Worm (Caenorhabditis elegans): ENCODE measurements around the gene lurp-3.
A peak's percentile ranks its signal among the peaks of the same experiment; 100 is the strongest.

lurp-3 gene

DNA sequence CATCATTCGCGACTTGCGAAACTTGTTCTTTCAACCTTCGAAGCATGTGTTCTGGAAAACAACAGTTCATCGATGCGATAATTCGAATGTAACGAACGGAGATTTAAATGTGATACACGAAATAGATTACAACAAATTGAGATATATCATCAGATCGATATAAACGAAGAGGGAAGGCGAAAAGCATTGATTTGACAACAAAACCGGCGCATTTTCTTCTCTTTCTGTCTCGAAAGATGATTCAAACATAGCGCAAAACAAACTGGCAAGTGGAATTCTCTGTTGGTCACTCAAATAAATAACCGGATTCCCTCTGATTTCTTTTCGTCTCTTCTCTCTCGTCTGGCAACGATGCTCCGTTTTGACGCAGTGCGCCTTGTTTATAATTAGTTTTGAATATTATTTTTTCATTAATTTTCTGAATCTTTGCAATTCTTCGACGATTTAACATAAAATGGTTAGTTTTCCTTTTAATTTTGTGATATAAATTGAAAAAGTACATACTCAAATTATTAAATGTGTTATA, 41.8 kb downstream of the lurp-3 start, which contains the start of the genes eea-1 and gut-2 (continued):
- TF ChIP-seq lin-39 (tag; optimal IDR thresholded peaks at IDR 0.05) (no peak), swsn-7 (tag; optimal IDR thresholded peaks at IDR 0.05) (peak; percentile 72), dpl-1 (GFP tag; optimal IDR thresholded peaks at IDR 0.05) (peak; percentile 56 to 80 (median 73)), nhr-19 (GFP tag; conservative IDR thresholded peaks at IDR 0.05) (peak; percentile 60), snpc-4 (tag; optimal IDR thresholded peaks at IDR 0.05) (peak; percentile 45), efl-3 (GFP tag; optimal IDR thresholded peaks at IDR 0.05) (no peak), lin-14 (GFP tag; optimal IDR thresholded peaks at IDR 0.05) (peak; percentile 79), C16A3.4 (tag; optimal IDR thresholded peaks at IDR 0.05) (peak; percentile 77), fkh-10 (GFP tag; optimal IDR thresholded peaks at IDR 0.05) (no peak), hpl-2 (GFP tag; optimal IDR thresholded peaks at IDR 0.05) (no peak), F16B12.6 (tag; optimal IDR thresholded peaks at IDR 0.05) (peak; percentile 37), nhr-237 (tag; optimal IDR thresholded peaks at IDR 0.05) (no peak), blmp-1 (tag; optimal IDR thresholded peaks at IDR 0.05) (peak; percentile 85), fkh-4 (tag; optimal IDR thresholded peaks at IDR 0.05; ENCODE audit: borderline replicate concordance) (no peak), mef-2 (tag; optimal IDR thresholded peaks at IDR 0.05) (no peak), tbx-2 (tag; optimal IDR thresholded peaks at IDR 0.05) (peak; percentile 65), irx-1 (tag; optimal IDR thresholded peaks at IDR 0.05) (peak; percentile 37), alr-1 (tag; optimal IDR thresholded peaks at IDR 0.05; ENCODE audit: borderline replicate concordance) (no peak), ceh-90 (tag; optimal IDR thresholded peaks at IDR 0.05) (no peak), vab-15 (tag; optimal IDR thresholded peaks at IDR 0.05) (no peak), nhr-77 (tag; optimal IDR thresholded peaks at IDR 0.05) (peak; percentile 51), nhr-90 (tag; optimal IDR thresholded peaks at IDR 0.05; ENCODE audit: poor library complexity) (peak; percentile 66), nhr-85 (tag) (peak; percentile 92), elt-3 (tag; optimal IDR thresholded peaks at IDR 0.05) (peak in 3 of 6 experiments; percentile 6 to 78 (median 42)), lin-13 (GFP tag; optimal IDR thresholded peaks at IDR 0.05) (peak; percentile 43), nhr-71 (tag; optimal IDR thresholded peaks at IDR 0.05) (peak; percentile 80), rnt-1 (tag; optimal IDR thresholded peaks at IDR 0.05) (peak; percentile 76), lin-35 (GFP tag; optimal IDR thresholded peaks at IDR 0.05) (peak; percentile 63 to 77), nhr-11 (tag; optimal IDR thresholded peaks at IDR 0.05) (no peak), unc-130 (tag; optimal IDR thresholded peaks at IDR 0.05) (peak; percentile 54), hlh-17 (GFP tag; optimal IDR thresholded peaks at IDR 0.05; ENCODE audit: borderline replicate concordance) (no peak)

- TF ChIP-seq nhr-85 (tag), result no peak
- TF ChIP-seq lsy-2 (tag; optimal IDR thresholded peaks at IDR 0.05), result no peak
- TF ChIP-seq hlh-4 (tag; optimal IDR thresholded peaks at IDR 0.05), result no peak
- TF ChIP-seq lin-15B (tag; optimal IDR thresholded peaks at IDR 0.05), result no peak
- no peak for TF ChIP-seq lin-39 (tag; optimal IDR thresholded peaks at IDR 0.05)
- no peak for TF ChIP-seq egl-27 (tag; optimal IDR thresholded peaks at IDR 0.05)
- no peak for TF ChIP-seq ceh-82 (tag; optimal IDR thresholded peaks at IDR 0.05)
- TF ChIP-seq ceh-88 (GFP tag; IDR thresholded peaks at IDR 0.05), result no peak
- TF ChIP-seq skn-1 (tag; optimal IDR thresholded peaks at IDR 0.05), result no peak
These were observed 43.7 kb downstream of the lurp-3 start for ce11 chrV:13499227-13499626.

- TF ChIP-seq vab-15 (tag; optimal IDR thresholded peaks at IDR 0.05), result no peak
- no peak for TF ChIP-seq nhr-47 (tag; optimal IDR thresholded peaks at IDR 0.05)
- TF ChIP-seq irx-1 (tag; optimal IDR thresholded peaks at IDR 0.05), result no peak
- TF ChIP-seq hpl-2 (GFP tag; optimal IDR thresholded peaks at IDR 0.05), result no peak
These were observed 50.8 kb downstream of the lurp-3 start, which contains the start of gene R11G10.4 for ce11 chrV:13506321-13506720. Gene R11G10.4, plus strand, starts transcription at chrV:13506621.
